Worm (Caenorhabditis elegans) whole organism, L1 larva: ENCODE data around the gene div-1.

Source experiments
- C16A3.4 ChIP-seq: fragments of 150-350 bp; optimal IDR thresholded peaks from 2 replicates; lab custom pipeline; 2014; ENCODE audit warnings: missing biosample characterization, missing genetic modification characterization
- alr-1 ChIP-seq: fragments of 200-800 bp; sonication (Bioruptor generic); optimal IDR thresholded peaks from 2 replicates; lab custom pipeline; 2018; ENCODE audit warnings: borderline replicate concordance, mild to moderate bottlenecking, missing genetic modification characterization, missing compliant biosample characterization
- ama-1 ChIP-seq: fragments of 150-350 bp; optimal IDR thresholded peaks from 2 replicates; lab custom pipeline; 2014
- blmp-1 ChIP-seq: fragments of 150-350 bp; optimal IDR thresholded peaks from 2 replicates; lab custom pipeline; 2014; ENCODE audit warnings: missing biosample characterization, missing genetic modification characterization
- ceh-82 ChIP-seq, 3 experiments: fragments of 150-350 bp in 1 of 3; sonication (generic microtip) in 2 of 3; optimal IDR thresholded peaks; 2 replicates each; lab custom pipeline; 2014 to 2017; ENCODE audit warnings: missing biosample characterization in 3 of 3, missing genetic modification characterization in 3 of 3
- ceh-88 ChIP-seq: fragments of 200-800 bp; sonication (Bioruptor generic); IDR thresholded peaks from 2 replicates; pipeline ENCODE4 v1.3.6; 2022; ENCODE audit warnings: missing genetic modification characterization, missing compliant biosample characterization
- ceh-90 ChIP-seq: sonication (generic microtip); optimal IDR thresholded peaks from 2 replicates; lab custom pipeline; 2016; ENCODE audit warnings: missing genetic modification characterization, missing compliant biosample characterization
- dpl-1 ChIP-seq, 3 experiments: fragments of 150-350 bp in 2 of 3; sonication (generic microtip) in 1 of 3; optimal IDR thresholded peaks; 2 replicates each; lab custom pipeline; 2014 to 2017; ENCODE audit warnings: missing biosample characterization in 3 of 3, missing genetic modification characterization in 3 of 3, missing genetic modification reagents in 3 of 3
- elt-3 ChIP-seq, 6 experiments: fragments of 150-350 bp in 1 of 6; sonication (generic microtip); optimal IDR thresholded peaks; 2 replicates each; lab custom pipeline; 2017 to 2018; ENCODE audit warnings: missing biosample characterization in 6 of 6, missing genetic modification characterization in 6 of 6, inconsistent platforms in 1 of 6
- fkh-10 ChIP-seq: sonication (generic microtip); optimal IDR thresholded peaks from 2 replicates; lab custom pipeline; 2017; ENCODE audit warnings: missing biosample characterization, missing genetic modification reagents, missing genetic modification characterization
- fkh-8 ChIP-seq: sonication (generic microtip); optimal IDR thresholded peaks from 2 replicates; lab custom pipeline; 2016; ENCODE audit warnings: mild to moderate bottlenecking, missing genetic modification characterization, missing compliant biosample characterization
- grh-1 ChIP-seq: fragments of 200-800 bp; sonication (Bioruptor generic); IDR thresholded peaks from 2 replicates; pipeline ENCODE4 v1.3.6; 2022; ENCODE audit warnings: missing genetic modification reagents, missing genetic modification characterization, missing compliant biosample characterization
- hpl-2 ChIP-seq: fragments of 150-350 bp; optimal IDR thresholded peaks from 2 replicates; lab custom pipeline; 2014; ENCODE audit warnings: missing biosample characterization, missing genetic modification reagents, missing genetic modification characterization
- irx-1 ChIP-seq: sonication (generic microtip); optimal IDR thresholded peaks from 2 replicates; lab custom pipeline; 2016; ENCODE audit warnings: missing genetic modification characterization, missing compliant biosample characterization
- lin-13 ChIP-seq: fragments of 150-350 bp; optimal IDR thresholded peaks from 2 replicates; lab custom pipeline; 2014; ENCODE audit warnings: missing biosample characterization, missing genetic modification reagents, missing genetic modification characterization
- lin-14 ChIP-seq: fragments of 200-800 bp; sonication (Bioruptor generic); optimal IDR thresholded peaks from 2 replicates; lab custom pipeline; 2018; ENCODE audit warnings: mild to moderate bottlenecking, missing genetic modification characterization, moderate library complexity, missing compliant biosample characterization
- lin-15B ChIP-seq: fragments of 150-350 bp; sonication (generic microtip); optimal IDR thresholded peaks from 3 replicates; lab custom pipeline; 2014; ENCODE audit warnings: missing biosample characterization, missing genetic modification characterization
- lin-35 ChIP-seq, 2 experiments: fragments of 150-350 bp; optimal IDR thresholded peaks; 2 replicates each; lab custom pipeline; 2014; ENCODE audit warnings: missing biosample characterization in 2 of 2, missing genetic modification characterization in 2 of 2, missing genetic modification reagents in 2 of 2
- lir-3 ChIP-seq: sonication (generic microtip); optimal IDR thresholded peaks from 2 replicates; lab custom pipeline; 2016; ENCODE audit warnings: mild to moderate bottlenecking, missing genetic modification characterization, moderate library complexity, missing compliant biosample characterization; ENCODE audit not compliant: poor library complexity
- lsy-2 ChIP-seq, 2 experiments: fragments of 150-350 bp; optimal IDR thresholded peaks; 2 replicates each; lab custom pipeline; 2014; ENCODE audit warnings: missing biosample characterization in 2 of 2, missing genetic modification characterization in 2 of 2
- mab-9 ChIP-seq: fragments of 200-800 bp; sonication (Bioruptor generic); IDR thresholded peaks from 2 replicates; pipeline ENCODE4 v1.3.6; 2022; ENCODE audit warnings: missing genetic modification reagents, missing genetic modification characterization, missing compliant biosample characterization
- mdl-1 ChIP-seq, 2 experiments: fragments of 150-350 bp; optimal IDR thresholded peaks; 2 replicates each; lab custom pipeline; 2014 to 2017; ENCODE audit warnings: missing biosample characterization in 2 of 2, missing genetic modification characterization in 2 of 2, inconsistent platforms in 1 of 2
- mep-1 ChIP-seq: fragments of 150-350 bp; optimal IDR thresholded peaks from 2 replicates; lab custom pipeline; 2014; ENCODE audit warnings: missing biosample characterization, missing genetic modification characterization
- nhr-11 ChIP-seq: fragments of 150-350 bp; optimal IDR thresholded peaks from 2 replicates; lab custom pipeline; 2014; ENCODE audit warnings: missing biosample characterization, missing genetic modification characterization
- nhr-12 ChIP-seq: sonication (generic microtip); optimal IDR thresholded peaks from 2 replicates; lab custom pipeline; 2017; ENCODE audit warnings: missing biosample characterization, missing genetic modification characterization
- nhr-19 ChIP-seq: fragments of 200-800 bp; sonication (Bioruptor generic); conservative IDR thresholded peaks from 2 replicates; pipeline ENCODE4 v1.3.6; 2022; ENCODE audit warnings: missing genetic modification characterization, missing compliant biosample characterization
- nhr-20 ChIP-seq: sonication (generic microtip); optimal IDR thresholded peaks from 2 replicates; lab custom pipeline; 2016; ENCODE audit warnings: mild to moderate bottlenecking, missing genetic modification characterization, missing compliant biosample characterization
- nhr-237 ChIP-seq: fragments of 150-350 bp; optimal IDR thresholded peaks from 2 replicates; lab custom pipeline; 2014; ENCODE audit warnings: missing biosample characterization, missing genetic modification characterization
- nhr-28 ChIP-seq: fragments of 150-350 bp; optimal IDR thresholded peaks from 2 replicates; lab custom pipeline; 2014; ENCODE audit warnings: missing biosample characterization, missing genetic modification characterization
- nhr-71 ChIP-seq: sonication (generic microtip); optimal IDR thresholded peaks from 2 replicates; lab custom pipeline; 2016; ENCODE audit warnings: mild to moderate bottlenecking, missing genetic modification characterization, moderate library complexity, missing compliant biosample characterization
- nhr-76 ChIP-seq: sonication (generic microtip); optimal IDR thresholded peaks from 2 replicates; lab custom pipeline; 2017; ENCODE audit warnings: missing biosample characterization, missing genetic modification characterization
- nhr-84 ChIP-seq: sonication (generic microtip); optimal IDR thresholded peaks from 2 replicates; lab custom pipeline; 2017; ENCODE audit warnings: missing biosample characterization, missing genetic modification characterization
- nhr-85 ChIP-seq: sonication (generic microtip); peaks from one replicate; lab custom pipeline; 2016; ENCODE audit warnings: missing genetic modification characterization, inconsistent platforms, missing compliant biosample characterization
- nhr-90 ChIP-seq: sonication (generic microtip); optimal IDR thresholded peaks from 2 replicates; lab custom pipeline; 2016; ENCODE audit warnings: mild to moderate bottlenecking, missing genetic modification characterization, missing compliant biosample characterization; ENCODE audit not compliant: poor library complexity
- pqm-1 ChIP-seq: sonication (generic microtip); optimal IDR thresholded peaks from 3 replicates; lab custom pipeline; 2017; ENCODE audit warnings: missing biosample characterization, missing genetic modification characterization
- rnt-1 ChIP-seq: sonication (generic microtip); optimal IDR thresholded peaks from 2 replicates; lab custom pipeline; 2016; ENCODE audit warnings: mild to moderate bottlenecking, missing genetic modification characterization, moderate library complexity, missing compliant biosample characterization
- snpc-4 ChIP-seq: fragments of 150-350 bp; optimal IDR thresholded peaks from 2 replicates; lab custom pipeline; 2014; ENCODE audit warnings: missing biosample characterization, missing genetic modification characterization
- snu-23 ChIP-seq: sonication (generic microtip); optimal IDR thresholded peaks from 2 replicates; lab custom pipeline; 2016; ENCODE audit warnings: missing genetic modification characterization, missing compliant biosample characterization
- sptf-1 ChIP-seq: fragments of 150-350 bp; optimal IDR thresholded peaks from 2 replicates; lab custom pipeline; 2014; ENCODE audit warnings: missing biosample characterization, missing genetic modification characterization
- unc-30 ChIP-seq: sonication (generic microtip); optimal IDR thresholded peaks from 2 replicates; lab custom pipeline; 2017; ENCODE audit warnings: missing biosample characterization, missing genetic modification characterization
- unc-62 ChIP-seq: fragments of 150-350 bp; optimal IDR thresholded peaks from 2 replicates; lab custom pipeline; 2014; ENCODE audit warnings: missing biosample characterization, missing genetic modification reagents, missing genetic modification characterization
- unc-86 ChIP-seq: sonication (generic microtip); optimal IDR thresholded peaks from 2 replicates; lab custom pipeline; 2016; ENCODE audit warnings: missing genetic modification characterization, missing compliant biosample characterization
- xbp-1 ChIP-seq: sonication (generic microtip); optimal IDR thresholded peaks from 2 replicates; lab custom pipeline; 2016; ENCODE audit warnings: missing genetic modification characterization, missing compliant biosample characterization
- zag-1 ChIP-seq: fragments of 150-350 bp; optimal IDR thresholded peaks from 2 replicates; lab custom pipeline; 2014; ENCODE audit warnings: missing biosample characterization, missing genetic modification characterization
- zip-4 ChIP-seq: fragments of 200-800 bp; sonication (Bioruptor generic); optimal IDR thresholded peaks from 2 replicates; lab custom pipeline; 2018; ENCODE audit warnings: mild to moderate bottlenecking, missing genetic modification characterization, moderate library complexity, missing compliant biosample characterization
- ztf-11 ChIP-seq, 2 experiments: sonication (generic microtip); optimal IDR thresholded peaks; 2 replicates each; lab custom pipeline; 2016 to 2017; ENCODE audit warnings: missing genetic modification characterization in 2 of 2, missing biosample characterization in 1 of 2, missing compliant biosample characterization in 1 of 2

div-1 gene

DNA sequence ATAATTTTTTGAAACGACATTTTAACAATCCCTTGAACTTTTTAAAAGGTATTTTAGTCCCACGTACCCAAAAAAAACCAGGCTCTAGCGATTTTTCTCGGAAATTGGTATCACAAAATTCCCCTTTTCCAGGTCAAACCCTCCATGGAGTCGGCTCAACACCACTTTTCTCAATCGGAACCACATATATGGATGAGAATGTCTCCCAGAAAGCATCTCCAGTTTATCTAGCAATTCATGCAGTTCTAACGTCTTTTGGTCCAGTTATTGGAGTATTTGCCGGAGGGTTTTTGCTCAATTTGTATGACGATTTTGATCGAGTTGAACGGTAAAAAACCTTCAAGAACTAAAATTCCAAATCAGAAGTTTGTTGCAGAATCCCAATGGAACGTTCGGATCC lies 8.3 kb downstream of the div-1 start:
- TF ChIP-seq ceh-82 (tag; optimal IDR thresholded peaks at IDR 0.05; lab: Kevin White, UChicago) (no peak), xbp-1 (tag; lab: Kevin White, UChicago) (no peak), grh-1 (no peak), lsy-2 (tag; optimal IDR thresholded peaks at IDR 0.05; lab: Kevin White, UChicago) (no peak), fkh-8 (no peak), elt-3 (tag; optimal IDR thresholded peaks at IDR 0.05; lab: Kevin White, UChicago) (no peak), nhr-76 (tag; lab: Kevin White, UChicago) (no peak), ceh-88 (GFP tag; lab: Robert Waterston, UW) (no peak), nhr-237 (tag; lab: Kevin White, UChicago) (no peak), ceh-90 (tag; lab: Kevin White, UChicago) (no peak)

DNA sequence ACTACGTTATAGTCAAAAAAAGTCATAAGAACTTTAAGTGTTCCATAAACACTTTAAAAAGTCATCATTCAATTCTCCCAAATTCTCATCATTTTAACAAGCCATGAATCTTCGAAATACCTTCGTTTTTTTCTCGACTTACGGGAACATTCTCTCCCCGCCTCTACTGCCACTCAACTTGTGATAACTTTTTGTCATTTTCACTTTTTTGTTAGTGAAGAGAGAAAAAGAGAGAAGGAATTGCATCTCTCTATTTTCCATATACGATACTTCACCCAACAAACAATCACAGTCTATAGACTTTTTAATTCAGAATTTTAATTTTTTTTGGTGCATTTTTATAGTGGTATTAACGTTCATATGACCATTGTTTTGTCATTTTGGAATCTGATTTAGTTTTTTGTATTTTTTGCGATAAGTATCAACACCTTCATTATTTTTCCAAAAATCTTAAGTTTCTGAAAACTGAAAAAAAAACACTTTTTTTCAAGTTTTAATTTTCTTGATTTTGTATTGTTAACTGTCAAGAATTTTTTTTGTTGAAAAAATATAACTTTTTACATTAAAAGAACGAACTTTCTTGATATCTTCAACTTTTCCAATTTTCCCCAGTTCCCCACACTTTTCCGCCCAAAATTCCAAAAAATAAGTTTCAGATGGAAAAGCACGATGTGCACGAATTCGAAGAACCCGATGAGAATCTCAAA lies 9.8 kb downstream of the div-1 start, which contains the start of gene Y70G10A.3:
TSS of gene Y70G10A.3 (plus strand) at position 657 of the 707 bp plus-strand sequence.
- TF ChIP-seq nhr-85 (tag; lab: Kevin White, UChicago), result peak; percentile 71
- no peak for TF ChIP-seq C16A3.4
- peak; percentile 92 for TF ChIP-seq blmp-1 (tag; lab: Kevin White, UChicago)
- TF ChIP-seq ceh-88 (GFP tag; lab: Robert Waterston, UW), result no peak
- peak in 1 of 2 experiments; percentile 5 for TF ChIP-seq lin-35 (GFP tag; optimal IDR thresholded peaks at IDR 0.05; lab: Kevin White, UChicago)
- no peak for TF ChIP-seq unc-62
- TF ChIP-seq lin-14 (GFP tag; lab: Kevin White, UChicago), result peak; percentile 16
- TF ChIP-seq nhr-20 (tag; lab: Kevin White, UChicago), result peak; percentile 9
- TF ChIP-seq elt-3 (tag; optimal IDR thresholded peaks at IDR 0.05; lab: Kevin White, UChicago), result peak in 1 of 6 experiments; percentile 78
- TF ChIP-seq sptf-1 (tag; lab: Kevin White, UChicago), result no peak
- TF ChIP-seq snu-23 (GFP tag; lab: Kevin White, UChicago), result peak; percentile 26
- TF ChIP-seq nhr-71 (tag; lab: Kevin White, UChicago), result peak; percentile 10

DNA sequence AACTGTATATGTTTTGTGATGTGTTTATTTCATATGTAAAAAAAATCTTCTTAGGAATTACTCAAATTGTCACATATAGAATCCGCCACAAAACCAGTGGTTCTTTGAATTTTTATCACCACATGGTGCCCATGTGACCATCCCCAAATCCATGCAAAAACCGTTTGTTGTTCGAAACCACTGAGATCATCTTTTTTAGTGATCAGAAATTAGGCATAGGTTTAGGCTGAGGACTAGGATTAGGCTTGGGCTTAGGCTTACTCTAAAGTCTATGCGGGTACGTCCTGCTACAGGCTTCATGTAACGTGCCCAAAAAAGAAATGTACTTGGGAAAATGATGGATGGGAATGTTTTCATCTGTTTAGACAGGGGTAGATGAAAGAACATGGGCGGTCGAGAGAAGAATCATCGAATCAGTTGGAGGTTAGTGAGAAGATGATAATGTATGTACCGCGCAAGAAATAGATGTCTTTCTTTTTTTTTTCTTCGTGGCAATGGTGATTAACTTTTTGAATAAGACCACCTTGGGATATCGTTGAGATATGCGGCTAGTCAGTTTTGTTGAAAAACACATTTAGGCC lies 12.0 kb downstream of the div-1 start:
- TF ChIP-seq snu-23 (GFP tag; lab: Kevin White, UChicago), result peak; percentile 39
- TF ChIP-seq zip-4 (GFP tag; lab: Kevin White, UChicago), result no peak
- no peak for TF ChIP-seq fkh-10 (GFP tag; lab: Kevin White, UChicago)
- TF ChIP-seq zag-1 (tag; lab: Kevin White, UChicago), result no peak
- TF ChIP-seq nhr-11 (tag; lab: Kevin White, UChicago), result no peak
- no peak for TF ChIP-seq nhr-28
- no peak for TF ChIP-seq lir-3 (tag; lab: Kevin White, UChicago)
- no peak for TF ChIP-seq nhr-84 (tag; lab: Kevin White, UChicago)
- TF ChIP-seq unc-30 (tag; lab: Kevin White, UChicago), result no peak
- no peak for TF ChIP-seq ztf-11 (tag; optimal IDR thresholded peaks at IDR 0.05; lab: Kevin White, UChicago)
- no peak for TF ChIP-seq unc-86
- TF ChIP-seq nhr-237 (tag; lab: Kevin White, UChicago), result no peak
- TF ChIP-seq rnt-1, result no peak
- TF ChIP-seq nhr-12 (tag; lab: Kevin White, UChicago), result no peak
- no peak for TF ChIP-seq hpl-2 (GFP tag; lab: Kevin White, UChicago)
- no peak for TF ChIP-seq sptf-1 (tag; lab: Kevin White, UChicago)
- no peak for TF ChIP-seq lin-13 (GFP tag; lab: Kevin White, UChicago)
- TF ChIP-seq mdl-1 (tag; optimal IDR thresholded peaks at IDR 0.05; lab: Kevin White, UChicago), result peak in 1 of 2 experiments; percentile 15
- no peak for TF ChIP-seq irx-1 (tag; lab: Kevin White, UChicago)
- no peak for TF ChIP-seq mep-1 (tag; lab: Kevin White, UChicago)
- peak in 1 of 2 experiments; percentile 36 for TF ChIP-seq lin-35 (GFP tag; optimal IDR thresholded peaks at IDR 0.05; lab: Kevin White, UChicago)
- TF ChIP-seq alr-1, result no peak
- TF ChIP-seq ceh-82 (tag; optimal IDR thresholded peaks at IDR 0.05; lab: Kevin White, UChicago), result no peak
- TF ChIP-seq mab-9, result no peak
- no peak for TF ChIP-seq grh-1
- no peak for TF ChIP-seq snpc-4 (tag; lab: Kevin White, UChicago)
- TF ChIP-seq lin-14 (GFP tag; lab: Kevin White, UChicago), result peak; percentile 51
- TF ChIP-seq nhr-19, result peak; percentile 28; the same call in 1 of the 2 replicates
- no peak for TF ChIP-seq lin-15B (tag; lab: Kevin White, UChicago)
- peak; percentile 27 for TF ChIP-seq nhr-90 (tag; lab: Kevin White, UChicago)
- no peak for TF ChIP-seq pqm-1 (tag; lab: Kevin White, UChicago)
- no peak for TF ChIP-seq ama-1 (lab: Kevin White, UChicago)
- peak; percentile 52 for TF ChIP-seq nhr-85 (tag; lab: Kevin White, UChicago)
- no peak for TF ChIP-seq dpl-1 (GFP tag; optimal IDR thresholded peaks at IDR 0.05; lab: Kevin White, UChicago)
